Fruit fly (Drosophila melanogaster) S2 (cell line): Measurements from ENCODE around the gene Ccp84Ag.
A peak's percentile ranks its signal among the peaks of the same experiment; 100 is the strongest.

Source experiments
- CG8478 ChIP-seq: fragments of >200 bp; optimal IDR thresholded peaks from 2 replicates; lab custom pipeline; 2018
- CTCF ChIP-seq, 2 experiments: fragments of >200 bp; optimal IDR thresholded peaks; 2 replicates each; lab custom pipeline; 2018

dm6 chr3R:6683671-6684070, 2.9 kb upstream of the Ccp84Ag start:
- TF ChIP-seq CG8478 (lab: Kevin White, UChicago) = no peak
- TF ChIP-seq CTCF (optimal IDR thresholded peaks at IDR 0.05; lab: Kevin White, UChicago) = peak; percentile 76 to 91
